Worm (Caenorhabditis elegans): ENCODE results near the gene R10E4.3.

R10E4.3 gene

ce11 chrIII:4237660-4238059 lies 49.6 kb downstream of the R10E4.3 start (continued):
- TF ChIP-seq snu-23 (GFP tag; optimal IDR thresholded peaks at IDR 0.05): peak; percentile 97
- no peak for TF ChIP-seq fkh-4 (tag; optimal IDR thresholded peaks at IDR 0.05; ENCODE audit: borderline replicate concordance)
- TF ChIP-seq aly-2 (tag; optimal IDR thresholded peaks at IDR 0.05): no peak
- TF ChIP-seq ztf-4 (tag; optimal IDR thresholded peaks at IDR 0.05): peak; percentile 94
- peak; percentile 16 for TF ChIP-seq ama-1 (optimal IDR thresholded peaks at IDR 0.05)
- TF ChIP-seq hlh-4 (tag; optimal IDR thresholded peaks at IDR 0.05): no peak
- TF ChIP-seq unc-130 (tag; optimal IDR thresholded peaks at IDR 0.05): peak; percentile 69
- TF ChIP-seq lin-15B (tag; optimal IDR thresholded peaks at IDR 0.05): peak; percentile 25
- TF ChIP-seq nhr-11 (tag; optimal IDR thresholded peaks at IDR 0.05): peak; percentile 98
- peak; percentile 57 for TF ChIP-seq mef-2 (tag; optimal IDR thresholded peaks at IDR 0.05)
- TF ChIP-seq unc-30 (tag; optimal IDR thresholded peaks at IDR 0.05): no peak
- TF ChIP-seq swsn-7 (tag; optimal IDR thresholded peaks at IDR 0.05): peak; percentile 93
- TF ChIP-seq sup-37 (GFP tag; optimal IDR thresholded peaks at IDR 0.05): peak; percentile 80
- TF ChIP-seq zag-1 (tag; optimal IDR thresholded peaks at IDR 0.05): no peak
- peak in 4 of 6 experiments; percentile 42 to 75 (median 66) for TF ChIP-seq elt-3 (tag; optimal IDR thresholded peaks at IDR 0.05)
- TF ChIP-seq nhr-237 (tag; optimal IDR thresholded peaks at IDR 0.05): peak; percentile 93
- peak; percentile 64 to 75 (median 68) for TF ChIP-seq dpl-1 (GFP tag; optimal IDR thresholded peaks at IDR 0.05)
- TF ChIP-seq Y116A8C.19 (tag; optimal IDR thresholded peaks at IDR 0.05; ENCODE audit: borderline replicate concordance): no peak
- TF ChIP-seq mab-9 (GFP tag; IDR thresholded peaks at IDR 0.05): 0 out of 2 replicates have a peak, but pooled peaks have one; percentile 25
- TF ChIP-seq mep-1 (tag; optimal IDR thresholded peaks at IDR 0.05): peak; percentile 92
- peak; percentile 97 for TF ChIP-seq fkh-8 (tag; optimal IDR thresholded peaks at IDR 0.05)
- peak; percentile 91 for TF ChIP-seq C16A3.4 (tag; optimal IDR thresholded peaks at IDR 0.05)
- TF ChIP-seq nhr-84 (tag; optimal IDR thresholded peaks at IDR 0.05): no peak
- TF ChIP-seq ets-5 (GFP tag; IDR thresholded peaks at IDR 0.05): no peak
- peak; percentile 95 for TF ChIP-seq fkh-10 (GFP tag; optimal IDR thresholded peaks at IDR 0.05)
- peak; percentile 81 for TF ChIP-seq ceh-8 (GFP tag; optimal IDR thresholded peaks at IDR 0.05)
- TF ChIP-seq nhr-71 (tag; optimal IDR thresholded peaks at IDR 0.05): peak; percentile 98
- TF ChIP-seq skn-1 (tag; optimal IDR thresholded peaks at IDR 0.05): peak; percentile 80
- TF ChIP-seq ceh-88 (GFP tag; IDR thresholded peaks at IDR 0.05): peak; percentile 65; the same call in 1 of the 2 replicates
- peak; percentile 81 for TF ChIP-seq grh-1 (GFP tag; IDR thresholded peaks at IDR 0.05)
- TF ChIP-seq efl-1 (optimal IDR thresholded peaks at IDR 0.05): peak; percentile 80 to 84
- peak; percentile 65 to 95 for TF ChIP-seq efl-1 (GFP tag; optimal IDR thresholded peaks at IDR 0.05 in 1 of 2)
- peak; percentile 85 for TF ChIP-seq dsc-1 (tag; optimal IDR thresholded peaks at IDR 0.05)

DNA sequence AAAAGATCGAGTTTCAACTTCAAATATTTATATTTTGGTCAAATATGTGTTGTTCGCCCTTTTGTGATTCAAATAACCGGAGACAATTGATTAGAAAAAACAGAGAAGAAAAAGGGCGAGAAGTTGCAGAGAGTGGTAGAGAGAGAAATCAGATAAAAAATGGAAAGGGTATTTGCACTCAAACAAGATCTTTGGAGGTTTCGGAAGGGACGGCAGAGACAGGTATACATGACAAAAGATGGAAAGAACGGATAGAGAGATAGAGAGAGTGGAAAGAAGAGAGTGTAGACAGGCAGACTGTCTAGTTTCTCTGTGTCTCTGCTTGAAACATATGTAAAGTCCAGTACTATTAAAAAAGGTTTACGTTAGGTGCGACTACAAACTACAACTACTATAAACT lies 51.1 kb downstream of the R10E4.3 start:
- TF ChIP-seq swsn-7 (tag; optimal IDR thresholded peaks at IDR 0.05) (peak; percentile 11), aha-1 (tag; optimal IDR thresholded peaks at IDR 0.05) (no peak), hlh-17 (GFP tag; optimal IDR thresholded peaks at IDR 0.05; ENCODE audit: borderline replicate concordance) (no peak), irx-1 (tag; optimal IDR thresholded peaks at IDR 0.05) (no peak), efl-1 (optimal IDR thresholded peaks at IDR 0.05) (peak; percentile 31 to 54), efl-1 (GFP tag; optimal IDR thresholded peaks at IDR 0.05 in 1 of 2) (peak in 1 of 2 experiments; percentile 90), egl-13 (tag; optimal IDR thresholded peaks at IDR 0.05) (no peak), rnt-1 (tag; optimal IDR thresholded peaks at IDR 0.05) (no peak), grh-1 (GFP tag; IDR thresholded peaks at IDR 0.05) (0 out of 2 replicates have a peak, but pooled peaks have one; percentile 27), nhr-19 (GFP tag; conservative IDR thresholded peaks at IDR 0.05) (peak; percentile 20; the same call in 1 of the 2 replicates), unc-86 (tag; optimal IDR thresholded peaks at IDR 0.05) (no peak), jun-1 (tag; optimal IDR thresholded peaks at IDR 0.05) (no peak), tbx-2 (tag; optimal IDR thresholded peaks at IDR 0.05) (peak; percentile 33), snu-23 (GFP tag; optimal IDR thresholded peaks at IDR 0.05) (peak; percentile 53), nhr-12 (tag; optimal IDR thresholded peaks at IDR 0.05) (no peak), nhr-85 (tag) (peak; percentile 94), nhr-90 (tag; optimal IDR thresholded peaks at IDR 0.05; ENCODE audit: poor library complexity) (peak; percentile 19), lin-14 (GFP tag; optimal IDR thresholded peaks at IDR 0.05) (peak; percentile 61), C04F5.9 (tag; optimal IDR thresholded peaks at IDR 0.05) (no peak), pag-3 (tag; optimal IDR thresholded peaks at IDR 0.05; ENCODE audit: borderline replicate concordance, insufficient read depth) (no peak), ceh-88 (GFP tag; IDR thresholded peaks at IDR 0.05) (no peak), dsc-1 (tag; optimal IDR thresholded peaks at IDR 0.05) (no peak), nhr-20 (tag; optimal IDR thresholded peaks at IDR 0.05) (peak; percentile 84), hpl-2 (GFP tag; optimal IDR thresholded peaks at IDR 0.05) (no peak), ceh-82 (tag; optimal IDR thresholded peaks at IDR 0.05) (no peak), lin-39 (tag; optimal IDR thresholded peaks at IDR 0.05) (no peak), snpc-4 (tag; optimal IDR thresholded peaks at IDR 0.05) (no peak)
